Fruit fly (Drosophila melanogaster): ENCODE results near the gene CG15478.
A peak's percentile ranks its signal among the peaks of the same experiment; 100 is the strongest.

Gene CG15478

DNA sequence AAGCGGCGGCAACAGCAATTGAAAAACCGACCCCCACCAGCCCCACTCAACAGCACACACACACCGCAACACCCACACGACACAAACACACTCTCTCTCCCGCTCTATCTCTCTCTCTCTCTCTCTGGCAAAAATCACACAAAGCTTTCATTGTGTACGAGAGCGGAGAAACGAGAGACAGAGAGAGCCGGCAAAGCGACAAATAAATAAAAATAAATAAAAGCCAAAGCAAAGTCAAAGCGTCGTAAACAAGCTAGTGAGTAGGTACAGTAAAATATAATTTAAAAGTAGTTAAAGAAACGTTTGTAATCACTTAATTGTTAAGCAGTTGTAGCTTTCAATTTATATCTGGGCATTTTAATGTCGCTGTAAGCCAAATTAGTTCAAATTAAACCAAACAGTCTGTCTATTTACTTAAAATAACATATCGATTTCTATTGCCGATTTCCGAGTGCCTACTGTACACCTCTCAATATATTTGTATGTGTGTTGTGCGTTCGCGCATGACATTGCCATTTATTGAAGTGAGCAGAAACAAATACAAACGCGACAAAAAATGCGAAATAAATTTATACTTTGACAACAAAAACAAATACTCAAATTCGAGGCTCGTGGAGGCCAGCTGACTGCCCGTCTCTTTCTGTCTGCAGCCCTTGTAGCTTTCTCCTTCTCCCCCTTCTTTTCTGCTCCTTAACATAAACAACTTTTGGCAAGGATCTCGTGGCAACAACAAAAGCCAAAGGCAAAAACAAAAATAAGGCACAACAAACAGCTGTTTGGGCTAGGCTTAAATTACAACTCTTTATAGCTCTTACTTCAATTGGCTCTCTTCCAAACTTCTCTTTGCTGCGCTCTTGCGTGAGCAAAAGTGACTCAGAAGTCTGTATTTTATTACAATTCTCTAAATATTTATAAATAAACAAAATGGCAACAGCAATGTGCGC, 20.7 kb downstream of the CG15478 start (continued):
- no peak for TF ChIP-seq dmrt11E (tag; optimal IDR thresholded peaks at IDR 0.05)
- TF ChIP-seq ash1 (GFP tag; optimal IDR thresholded peaks at IDR 0.05) = peak; percentile 38
- TF ChIP-seq Sry-β (GFP tag; optimal IDR thresholded peaks at IDR 0.05) = no peak
- peak; percentile 74 for TF ChIP-seq pum (GFP tag; optimal IDR thresholded peaks at IDR 0.05)
- no peak for TF ChIP-seq Dp (GFP tag; optimal IDR thresholded peaks at IDR 0.05)
- peak; percentile 95 for TF ChIP-seq Atf6 (GFP tag; IDR thresholded peaks at IDR 0.05)
- peak; percentile 81 for TF ChIP-seq luna (GFP tag; optimal IDR thresholded peaks at IDR 0.05)
- peak; percentile 95 for TF ChIP-seq dysf (GFP tag; IDR thresholded peaks at IDR 0.05)
- TF ChIP-seq CG34422 (GFP tag; IDR thresholded peaks at IDR 0.05) = peak; percentile 84
- TF ChIP-seq zf30C (GFP tag; optimal IDR thresholded peaks at IDR 0.05) = no peak
- TF ChIP-seq ac (GFP tag; optimal IDR thresholded peaks at IDR 0.05) = no peak
- peak; percentile 57 for TF ChIP-seq cato (GFP tag; optimal IDR thresholded peaks at IDR 0.05; ENCODE audit: borderline replicate concordance)
- peak; percentile 71 for TF ChIP-seq kah (GFP tag; optimal IDR thresholded peaks at IDR 0.05)
- TF ChIP-seq gsb-n (tag; optimal IDR thresholded peaks at IDR 0.05) = peak; percentile 37
- TF ChIP-seq CG13296 (GFP tag; optimal IDR thresholded peaks at IDR 0.05) = peak; percentile 96
- peak; percentile 87 for TF ChIP-seq Bteb2 (GFP tag; optimal IDR thresholded peaks at IDR 0.05)
- peak; percentile 59 for TF ChIP-seq Ssrp (tag; optimal IDR thresholded peaks at IDR 0.05)
- TF ChIP-seq hb (GFP tag; IDR thresholded peaks at IDR 0.05; ENCODE audit: partially characterized antibody) = no peak
- TF ChIP-seq toy (GFP tag; IDR thresholded peaks at IDR 0.05) = peak; percentile 52; the same call in 1 of the 2 replicates
- peak; percentile 84 for TF ChIP-seq CG17568 (GFP tag; optimal IDR thresholded peaks at IDR 0.05)
- TF ChIP-seq Nf-YA (GFP tag; IDR thresholded peaks at IDR 0.05) = peak; percentile 68
- TF ChIP-seq CG12071 (GFP tag; optimal IDR thresholded peaks at IDR 0.05) = peak; percentile 91
- peak; percentile 73 for TF ChIP-seq jumu (GFP tag; optimal IDR thresholded peaks at IDR 0.05)
- TF ChIP-seq btn (GFP tag; optimal IDR thresholded peaks at IDR 0.05) = no peak
- TF ChIP-seq gfzf (GFP tag; optimal IDR thresholded peaks at IDR 0.05) = no peak
- TF ChIP-seq Vsx1 (GFP tag; optimal IDR thresholded peaks at IDR 0.05) = peak; percentile 86
- TF ChIP-seq Oaz (GFP tag; IDR thresholded peaks at IDR 0.05) = peak; percentile 69
- TF ChIP-seq CG11093 (GFP tag; IDR thresholded peaks at IDR 0.05) = peak; percentile 74; the same call in 2 of the 3 replicates
- TF ChIP-seq HmgD (GFP tag; optimal IDR thresholded peaks at IDR 0.05) = peak; percentile 20
- TF ChIP-seq her (GFP tag; optimal IDR thresholded peaks at IDR 0.05) = peak; percentile 85
- TF ChIP-seq bab2 (GFP tag; optimal IDR thresholded peaks at IDR 0.05) = peak; percentile 88
- peak; percentile 95 for TF ChIP-seq schlank (tag; optimal IDR thresholded peaks at IDR 0.05)
- peak; percentile 90 for TF ChIP-seq CG14050 (GFP tag; IDR thresholded peaks at IDR 0.05)
- TF ChIP-seq YL-1 (GFP tag; optimal IDR thresholded peaks at IDR 0.05) = peak; percentile 34
- peak; percentile 9 for TF ChIP-seq grn (GFP tag; optimal IDR thresholded peaks at IDR 0.05)
- peak; percentile 75 for TF ChIP-seq CG4820 (GFP tag; optimal IDR thresholded peaks at IDR 0.05)
- peak; percentile 89 for TF ChIP-seq so (GFP tag; IDR thresholded peaks at IDR 0.05)
- TF ChIP-seq CTCF (GFP tag; optimal IDR thresholded peaks at IDR 0.05) = peak; percentile 38
- TF ChIP-seq CG17612 (GFP tag; IDR thresholded peaks at IDR 0.05) = peak; percentile 74
- peak; percentile 95 for TF ChIP-seq lilli (GFP tag; optimal IDR thresholded peaks at IDR 0.05)
- TF ChIP-seq gro (GFP tag; optimal IDR thresholded peaks at IDR 0.05) = peak; percentile 92
- peak; percentile 82 for TF ChIP-seq seq (GFP tag; IDR thresholded peaks at IDR 0.05)
- peak; percentile 82 for TF ChIP-seq CG2712 (tag; optimal IDR thresholded peaks at IDR 0.05)
- peak; percentile 98 for TF ChIP-seq CHES-1-like (GFP tag; optimal IDR thresholded peaks at IDR 0.05)
- TF ChIP-seq lmd (GFP tag; IDR thresholded peaks at IDR 0.05) = peak; percentile 89
- peak; percentile 73; the same call in 2 of the 3 replicates for TF ChIP-seq zfh1 (GFP tag; IDR thresholded peaks at IDR 0.05)
- TF ChIP-seq nmo (GFP tag; optimal IDR thresholded peaks at IDR 0.05) = peak; percentile 84
- TF ChIP-seq CG15073 (GFP tag; optimal IDR thresholded peaks at IDR 0.05) = peak; percentile 24
- peak; percentile 76 for TF ChIP-seq Deaf1 (tag; optimal IDR thresholded peaks at IDR 0.05)
- TF ChIP-seq gem (tag; optimal IDR thresholded peaks at IDR 0.05) = peak; percentile 94

All from whole organism, embryonic.